Worm (Caenorhabditis elegans) whole organism, late embryonic: ENCODE data around the gene F09C6.10.

Experiments used
- C38D4.7 ChIP-seq: fragments of 200-800 bp; sonication (Bioruptor generic); optimal IDR thresholded peaks from 2 replicates; lab custom pipeline; 2018; ENCODE audit warnings: mild to moderate bottlenecking, missing genetic modification characterization, moderate library complexity, missing compliant biosample characterization
- F13H6.1 ChIP-seq: sonication (generic microtip); optimal IDR thresholded peaks from 2 replicates; lab custom pipeline; 2016; ENCODE audit warnings: missing genetic modification characterization, missing compliant biosample characterization
- ama-1 ChIP-seq: fragments of 150-350 bp; optimal IDR thresholded peaks from 2 replicates; lab custom pipeline; 2014
- ceh-9 ChIP-seq: sonication (generic microtip); optimal IDR thresholded peaks from 2 replicates; lab custom pipeline; 2016; ENCODE audit warnings: mild to moderate bottlenecking, missing genetic modification characterization, inconsistent platforms, missing compliant biosample characterization
- dmd-4 ChIP-seq: sonication (generic microtip); optimal IDR thresholded peaks from 2 replicates; lab custom pipeline; 2016; ENCODE audit warnings: borderline replicate concordance, missing genetic modification characterization, missing compliant biosample characterization
- dve-1 ChIP-seq: sonication (generic microtip); optimal IDR thresholded peaks from 2 replicates; lab custom pipeline; 2017; ENCODE audit warnings: antibody characterized with exemption, mild to moderate bottlenecking, missing genetic modification characterization, missing compliant biosample characterization
- nhr-11 ChIP-seq: fragments of 150-350 bp; optimal IDR thresholded peaks from 2 replicates; lab custom pipeline; 2014; ENCODE audit warnings: missing biosample characterization, missing genetic modification characterization
- odd-2 ChIP-seq: sonication (generic microtip); optimal IDR thresholded peaks from 2 replicates; lab custom pipeline; 2017; ENCODE audit warnings: antibody characterized with exemption, mild to moderate bottlenecking, missing genetic modification characterization, missing compliant biosample characterization
- pha-4 ChIP-seq: fragments of 150-350 bp; optimal IDR thresholded peaks from 2 replicates; lab custom pipeline; 2018; ENCODE audit warnings: missing biosample characterization, missing genetic modification reagents, missing genetic modification characterization
- pqm-1 ChIP-seq: sonication (generic microtip); optimal IDR thresholded peaks from 2 replicates; lab custom pipeline; 2016; ENCODE audit warnings: missing genetic modification characterization, missing compliant biosample characterization
- tbx-7 ChIP-seq: sonication (generic microtip); optimal IDR thresholded peaks from 2 replicates; lab custom pipeline; 2016; ENCODE audit warnings: missing genotype, missing genetic modification characterization, missing compliant biosample characterization
- unc-55 ChIP-seq: sonication (generic microtip); optimal IDR thresholded peaks from 2 replicates; lab custom pipeline; 2017; ENCODE audit warnings: missing biosample characterization, missing genetic modification reagents, missing genetic modification characterization
- ztf-16 ChIP-seq: sonication (generic microtip); optimal IDR thresholded peaks from 2 replicates; lab custom pipeline; 2017; ENCODE audit warnings: missing genetic modification characterization, missing compliant biosample characterization

ce11 chrV:16904612-16905011 lies 11.4 kb downstream of the F09C6.10 start, which contains the start of gene nhr-262:
- TF ChIP-seq unc-55 (GFP tag; lab: Kevin White, UChicago) (no peak), dmd-4 (tag; lab: Kevin White, UChicago) (no peak), ceh-9 (tag; lab: Kevin White, UChicago) (no peak), tbx-7 (tag; lab: Kevin White, UChicago) (no peak), odd-2 (tag; lab: Kevin White, UChicago) (no peak), ztf-16 (no peak), nhr-11 (tag; lab: Kevin White, UChicago) (no peak), dve-1 (tag; lab: Kevin White, UChicago) (no peak), pqm-1 (tag; lab: Kevin White, UChicago) (no peak), ama-1 (lab: Kevin White, UChicago) (no peak), C38D4.7 (GFP tag; lab: Kevin White, UChicago) (no peak), pha-4 (tag; lab: Kevin White, UChicago) (no peak), F13H6.1 (no peak)
